Worm (Caenorhabditis elegans) whole organism, late embryonic: Measurements from ENCODE around the gene R08A2.1.

Experiments
- C08G9.2 ChIP-seq: sonication (generic microtip); optimal IDR thresholded peaks from 2 replicates; lab custom pipeline; 2016; ENCODE audit warnings: mild to moderate bottlenecking, missing genetic modification characterization, moderate library complexity, missing compliant biosample characterization
- C38D4.7 ChIP-seq: fragments of 200-800 bp; sonication (Bioruptor generic); optimal IDR thresholded peaks from 2 replicates; lab custom pipeline; 2018; ENCODE audit warnings: mild to moderate bottlenecking, missing genetic modification characterization, moderate library complexity, missing compliant biosample characterization
- K02D7.2 ChIP-seq: sonication (generic microtip); optimal IDR thresholded peaks from 2 replicates; lab custom pipeline; 2017; ENCODE audit warnings: mild to moderate bottlenecking, missing genetic modification characterization, missing compliant biosample characterization
- K09A11.1 ChIP-seq: sonication (generic microtip); optimal IDR thresholded peaks from 2 replicates; lab custom pipeline; 2017; ENCODE audit warnings: antibody characterized with exemption, mild to moderate bottlenecking, missing genetic modification characterization, missing compliant biosample characterization; ENCODE audit not compliant: insufficient read depth
- Y22D7AL.16 ChIP-seq: sonication (generic microtip); optimal IDR thresholded peaks from 2 replicates; lab custom pipeline; 2016; ENCODE audit warnings: missing genetic modification characterization, missing compliant biosample characterization
- ceh-19 ChIP-seq: fragments of 200-800 bp; sonication (Bioruptor generic); optimal IDR thresholded peaks from 2 replicates; lab custom pipeline; 2018; ENCODE audit warnings: mild to moderate bottlenecking, missing genetic modification characterization, missing compliant biosample characterization
- ceh-2 ChIP-seq: sonication (generic microtip); optimal IDR thresholded peaks from 2 replicates; lab custom pipeline; 2016; ENCODE audit warnings: missing genotype, missing genetic modification characterization, missing compliant biosample characterization
- ceh-22 ChIP-seq: sonication (generic microtip); optimal IDR thresholded peaks from 2 replicates; lab custom pipeline; 2017; ENCODE audit warnings: missing biosample characterization, missing genetic modification characterization
- ceh-31 ChIP-seq: sonication (generic microtip); optimal IDR thresholded peaks from 2 replicates; lab custom pipeline; 2016; ENCODE audit warnings: missing genetic modification characterization, missing compliant biosample characterization
- ceh-45 ChIP-seq: fragments of 200-800 bp; sonication (Bioruptor generic); IDR thresholded peaks from 2 replicates; pipeline ENCODE4 v1.3.6; 2022; ENCODE audit warnings: missing genetic modification reagents, missing genetic modification characterization, missing compliant biosample characterization
- ceh-48 ChIP-seq: sonication (generic microtip); optimal IDR thresholded peaks from 2 replicates; lab custom pipeline; 2016; ENCODE audit warnings: missing genetic modification characterization, inconsistent platforms, missing compliant biosample characterization
- ceh-9 ChIP-seq: sonication (generic microtip); optimal IDR thresholded peaks from 2 replicates; lab custom pipeline; 2016; ENCODE audit warnings: mild to moderate bottlenecking, missing genetic modification characterization, inconsistent platforms, missing compliant biosample characterization
- che-1 ChIP-seq: sonication (generic microtip); optimal IDR thresholded peaks from 2 replicates; lab custom pipeline; 2016; ENCODE audit warnings: mild to moderate bottlenecking, missing genetic modification characterization, missing compliant biosample characterization
- dmd-4 ChIP-seq: sonication (generic microtip); optimal IDR thresholded peaks from 2 replicates; lab custom pipeline; 2016; ENCODE audit warnings: borderline replicate concordance, missing genetic modification characterization, missing compliant biosample characterization
- dve-1 ChIP-seq: sonication (generic microtip); optimal IDR thresholded peaks from 2 replicates; lab custom pipeline; 2017; ENCODE audit warnings: antibody characterized with exemption, mild to moderate bottlenecking, missing genetic modification characterization, missing compliant biosample characterization
- elt-4 ChIP-seq: sonication (generic microtip); optimal IDR thresholded peaks from 2 replicates; lab custom pipeline; 2016; ENCODE audit warnings: missing genetic modification characterization, missing compliant biosample characterization
- fax-1 ChIP-seq: sonication (generic microtip); optimal IDR thresholded peaks from 2 replicates; lab custom pipeline; 2016; ENCODE audit warnings: missing genotype, missing genetic modification characterization, missing compliant biosample characterization
- gmeb-2 ChIP-seq: sonication (generic microtip); optimal IDR thresholded peaks from 2 replicates; lab custom pipeline; 2016; ENCODE audit warnings: missing genetic modification characterization, inconsistent platforms, missing compliant biosample characterization
- hlh-15 ChIP-seq: sonication (generic microtip); optimal IDR thresholded peaks from 2 replicates; lab custom pipeline; 2016; ENCODE audit warnings: missing genetic modification characterization, missing compliant biosample characterization
- hlh-6 ChIP-seq: sonication (generic microtip); optimal IDR thresholded peaks from 2 replicates; lab custom pipeline; 2016; ENCODE audit warnings: missing genotype, missing genetic modification characterization, missing compliant biosample characterization
- hlh-8 ChIP-seq: sonication (generic microtip); optimal IDR thresholded peaks from 2 replicates; lab custom pipeline; 2016; ENCODE audit warnings: missing genotype, missing genetic modification characterization, missing compliant biosample characterization
- lim-6 ChIP-seq: sonication (generic microtip); optimal IDR thresholded peaks from 2 replicates; lab custom pipeline; 2016; ENCODE audit warnings: missing genetic modification characterization, missing compliant biosample characterization
- lin-11 ChIP-seq: fragments of 200-800 bp; sonication (Bioruptor generic); optimal IDR thresholded peaks from 2 replicates; lab custom pipeline; 2018; ENCODE audit warnings: mild to moderate bottlenecking, missing genetic modification characterization, missing compliant biosample characterization
- nfya-1 ChIP-seq: sonication (generic microtip); optimal IDR thresholded peaks from 2 replicates; lab custom pipeline; 2017; ENCODE audit warnings: missing genetic modification characterization, mild to moderate bottlenecking, missing compliant biosample characterization, antibody characterized with exemption, moderate library complexity
- nhr-11 ChIP-seq: fragments of 150-350 bp; optimal IDR thresholded peaks from 2 replicates; lab custom pipeline; 2014; ENCODE audit warnings: missing biosample characterization, missing genetic modification characterization
- pat-9 ChIP-seq: fragments of 200-800 bp; sonication (Bioruptor generic); optimal IDR thresholded peaks from 2 replicates; lab custom pipeline; 2018; ENCODE audit warnings: mild to moderate bottlenecking, missing genetic modification characterization, moderate library complexity, missing compliant biosample characterization
- pax-1 ChIP-seq: fragments of 150-350 bp; optimal IDR thresholded peaks from 2 replicates; lab custom pipeline; 2014; ENCODE audit warnings: missing biosample characterization, missing genetic modification characterization
- rnt-1 ChIP-seq: sonication (generic microtip); optimal IDR thresholded peaks from 2 replicates; lab custom pipeline; 2016; ENCODE audit warnings: missing genetic modification characterization, missing compliant biosample characterization
- sox-2 ChIP-seq: fragments of 200-800 bp; sonication (Bioruptor generic); IDR thresholded peaks from 2 replicates; pipeline ENCODE4 v1.3.6; 2022; ENCODE audit warnings: missing genetic modification reagents, missing genetic modification characterization, missing compliant biosample characterization
- tbx-2 ChIP-seq: sonication (generic microtip); optimal IDR thresholded peaks from 2 replicates; lab custom pipeline; 2016; ENCODE audit warnings: missing genetic modification characterization, missing compliant biosample characterization
- tbx-7 ChIP-seq: sonication (generic microtip); optimal IDR thresholded peaks from 2 replicates; lab custom pipeline; 2016; ENCODE audit warnings: missing genotype, missing genetic modification characterization, missing compliant biosample characterization
- unc-3 ChIP-seq, 2 experiments: fragments of 200-800 bp in 1 of 2; sonication (Bioruptor generic) in 1 of 2; sonication (generic microtip) in 1 of 2; conservative IDR thresholded peaks in 1 of 2; optimal IDR thresholded peaks in 1 of 2; 2 replicates each; pipeline versions ENCODE4 v1.3.6 to Lab custom; 2016 to 2022; ENCODE audit warnings: missing compliant biosample characterization in 2 of 2, missing genetic modification characterization in 2 of 2, missing genetic modification reagents in 1 of 2
- unc-42 ChIP-seq: sonication (generic microtip); optimal IDR thresholded peaks from 2 replicates; lab custom pipeline; 2016; ENCODE audit warnings: missing genotype, missing genetic modification characterization, missing compliant biosample characterization
- unc-86 ChIP-seq: sonication (generic microtip); optimal IDR thresholded peaks from 2 replicates; lab custom pipeline; 2016; ENCODE audit warnings: missing genetic modification characterization, missing compliant biosample characterization
- zip-5 ChIP-seq: sonication (generic microtip); optimal IDR thresholded peaks from 2 replicates; lab custom pipeline; 2016; ENCODE audit warnings: missing genetic modification characterization, missing compliant biosample characterization

Gene R08A2.1

DNA sequence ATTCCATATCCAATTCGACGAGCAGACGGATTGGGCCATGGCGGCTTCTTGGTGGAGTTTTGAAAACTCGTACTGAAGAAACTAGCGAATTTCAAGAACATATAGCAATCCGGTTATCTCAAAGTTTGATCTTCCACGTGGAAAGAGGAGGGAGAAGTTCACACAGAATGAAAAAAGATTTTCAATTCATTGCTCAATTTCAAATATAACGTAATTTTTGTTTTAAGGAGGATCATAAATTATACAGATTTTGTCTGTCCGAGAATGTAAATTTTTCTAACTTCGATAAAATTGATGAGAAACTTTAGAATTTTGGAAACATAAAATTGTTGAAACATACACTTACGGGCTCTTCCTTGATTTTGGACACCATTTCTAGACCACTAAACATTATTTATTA, 9.4 kb upstream of the R08A2.1 start, which contains the start of gene Y50E8A.2:
Y50E8A.2 (minus strand) TSS at position 101 of the 400 bp plus-strand sequence.
- TF ChIP-seq rnt-1 (tag; lab: Kevin White, UChicago): no peak
- TF ChIP-seq lin-11: no peak
- no peak for TF ChIP-seq C08G9.2 (tag; lab: Kevin White, UChicago)
- TF ChIP-seq K02D7.2: no peak

DNA sequence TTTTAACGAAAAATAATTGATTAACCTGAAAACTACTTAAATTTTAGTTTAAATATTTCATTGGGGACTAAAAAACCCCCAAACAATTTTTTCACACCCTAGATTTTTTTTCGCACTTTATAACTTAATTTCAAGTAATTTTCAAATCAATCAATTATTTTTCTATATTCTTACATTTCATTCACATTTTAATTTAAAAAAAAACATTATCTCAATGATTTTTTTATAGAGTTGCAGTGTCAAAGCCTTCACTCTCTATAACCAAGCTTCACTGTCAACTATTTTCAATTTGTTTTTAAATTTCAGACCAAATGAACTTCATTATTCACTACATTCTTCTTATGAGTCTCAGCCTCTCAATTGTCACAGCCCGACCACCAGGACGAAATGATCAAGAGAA, 7.2 kb upstream of the R08A2.1 start, which contains the start of gene Y50E8A.1:
Y50E8A.1 (plus strand) TSS at position 301 of the 400 bp plus-strand sequence.
- no peak for TF ChIP-seq unc-42 (tag; lab: Kevin White, UChicago)
- TF ChIP-seq che-1: no peak
- TF ChIP-seq C08G9.2 (tag; lab: Kevin White, UChicago): no peak
- TF ChIP-seq hlh-8 (tag; lab: Kevin White, UChicago): no peak
- no peak for TF ChIP-seq ceh-48 (tag; lab: Kevin White, UChicago)
- no peak for TF ChIP-seq pat-9 (tag; lab: Kevin White, UChicago)
- no peak for TF ChIP-seq unc-86 (tag; lab: Kevin White, UChicago)
- TF ChIP-seq dve-1 (tag; lab: Kevin White, UChicago): no peak
- no peak for TF ChIP-seq hlh-6 (tag; lab: Kevin White, UChicago)
- TF ChIP-seq C38D4.7 (GFP tag; lab: Kevin White, UChicago): no peak
- TF ChIP-seq lin-11: no peak
- no peak for TF ChIP-seq elt-4
- TF ChIP-seq lim-6 (tag; lab: Kevin White, UChicago): no peak
- no peak for TF ChIP-seq ceh-2 (tag; lab: Kevin White, UChicago)
- TF ChIP-seq ceh-22: no peak
- no peak for TF ChIP-seq ceh-9 (tag; lab: Kevin White, UChicago)
- TF ChIP-seq ceh-31: no peak
- TF ChIP-seq nhr-11 (tag; lab: Kevin White, UChicago): no peak
- no peak for TF ChIP-seq tbx-7 (tag; lab: Kevin White, UChicago)
- no peak for TF ChIP-seq Y22D7AL.16 (tag; lab: Kevin White, UChicago)

DNA sequence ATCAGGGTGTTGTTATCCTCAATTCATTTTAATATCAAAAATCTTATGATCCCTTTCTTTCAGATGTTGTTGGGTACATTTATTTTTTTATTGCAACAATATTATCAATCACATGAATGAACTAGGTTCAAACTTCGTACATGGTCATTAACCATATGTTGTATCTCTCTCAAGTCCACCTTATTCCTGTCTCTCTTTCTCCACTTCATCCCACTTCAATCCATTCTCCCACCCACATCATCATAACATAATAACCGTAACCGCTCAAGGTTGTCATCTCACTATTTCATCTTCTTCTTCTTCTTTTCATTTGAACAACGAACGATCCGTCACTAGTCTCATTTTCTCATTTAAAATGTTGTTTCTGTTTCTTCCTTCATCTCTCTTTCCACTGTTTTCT, 6.0 kb upstream of the R08A2.1 start:
- TF ChIP-seq gmeb-2 (tag; lab: Kevin White, UChicago): no peak
- TF ChIP-seq, all 69 proteins: peak for 0

DNA sequence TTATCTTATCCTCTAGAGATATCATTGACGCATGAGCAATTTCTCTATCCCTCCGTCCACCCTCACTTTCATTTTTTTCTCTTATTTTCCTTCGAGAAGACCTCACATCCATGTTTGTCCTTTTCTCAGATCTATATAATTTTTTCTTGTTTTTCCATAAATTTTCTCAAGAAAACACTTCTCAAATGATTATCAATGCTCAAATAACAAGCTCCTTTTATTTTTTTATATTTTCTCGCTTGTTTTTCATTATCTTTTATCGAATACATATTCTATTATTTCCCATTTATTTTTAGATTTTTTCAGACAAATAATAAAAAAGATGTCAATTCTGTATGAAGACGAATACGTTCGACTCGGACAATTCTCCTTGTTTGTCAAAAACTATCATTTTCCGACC, 3.6 kb upstream of the R08A2.1 start, which contains the start of gene R08A2.7:
R08A2.7 (plus strand) TSS at position 301 of the 400 bp plus-strand sequence.
- TF ChIP-seq rnt-1 (tag; lab: Kevin White, UChicago) (no peak), C38D4.7 (GFP tag; lab: Kevin White, UChicago) (no peak), sox-2 (no peak), nfya-1 (tag; lab: Kevin White, UChicago) (no peak), fax-1 (tag; lab: Kevin White, UChicago) (no peak), tbx-2 (no peak), ceh-22 (no peak), K09A11.1 (tag; lab: Kevin White, UChicago) (no peak), zip-5 (tag; lab: Kevin White, UChicago) (no peak), unc-3 (GFP tag; conservative IDR thresholded peaks at IDR 0.05; lab: Robert Waterston, UW) (no peak), unc-3 (tag; optimal IDR thresholded peaks at IDR 0.05; lab: Kevin White, UChicago) (no peak), dmd-4 (no peak), pat-9 (tag; lab: Kevin White, UChicago) (no peak), K02D7.2 (no peak), ceh-45 (no peak), che-1 (no peak), pax-1 (tag; lab: Kevin White, UChicago) (no peak), hlh-15 (tag; lab: Kevin White, UChicago) (no peak), ceh-19 (no peak)
